Worm (Caenorhabditis elegans) whole organism, young adult: Measurements from ENCODE around the gene C32D5.14.

Experiments
- B0035.1 ChIP-seq: sonication (generic microtip); optimal IDR thresholded peaks from 2 replicates; lab custom pipeline; 2016; ENCODE audit warnings: missing genetic modification characterization, mild to moderate bottlenecking, missing compliant biosample characterization, missing genotype, missing genetic modification reagents
- B0336.3 ChIP-seq: fragments of 200-800 bp; sonication (Bioruptor generic); IDR thresholded peaks from 2 replicates; pipeline ENCODE4 v1.3.6; 2022; ENCODE audit warnings: missing genetic modification characterization, missing compliant biosample characterization
- F33H1.4 ChIP-seq: fragments of 200-800 bp; sonication (Bioruptor generic); IDR thresholded peaks from 2 replicates; pipeline ENCODE4 v1.3.6; 2022; ENCODE audit warnings: missing genetic modification reagents, missing genetic modification characterization, missing compliant biosample characterization
- F39B2.1 ChIP-seq: fragments of 200-800 bp; sonication (Bioruptor generic); IDR thresholded peaks from 2 replicates; pipeline ENCODE4 v1.3.6; 2022; ENCODE audit warnings: missing genetic modification reagents, missing genetic modification characterization, missing compliant biosample characterization
- F49E8.2 ChIP-seq: sonication (generic microtip); optimal IDR thresholded peaks from 3 replicates; lab custom pipeline; 2017; ENCODE audit warnings: missing genetic modification characterization, mild to moderate bottlenecking, missing compliant biosample characterization, antibody characterized with exemption, moderate library complexity; ENCODE audit not compliant: insufficient read depth
- F52B5.7 ChIP-seq: sonication (generic microtip); optimal IDR thresholded peaks from 2 replicates; lab custom pipeline; 2016; ENCODE audit warnings: mild to moderate bottlenecking, missing genetic modification characterization, missing compliant biosample characterization
- F57C9.4 ChIP-seq: sonication (generic microtip); optimal IDR thresholded peaks from 2 replicates; lab custom pipeline; 2017; ENCODE audit warnings: mild to moderate bottlenecking, missing genetic modification characterization, missing compliant biosample characterization
- Y95B8A.8 ChIP-seq: fragments of 200-800 bp; sonication (Bioruptor generic); IDR thresholded peaks from 2 replicates; pipeline ENCODE4 v1.3.6; 2022; ENCODE audit warnings: missing genetic modification reagents, missing genetic modification characterization, missing compliant biosample characterization
- ama-1 ChIP-seq, 3 experiments: fragments of 150-350 bp in 1 of 3; sonication (generic microtip) in 2 of 3; optimal IDR thresholded peaks; 2 replicates each; lab custom pipeline; 2014 to 2018; ENCODE audit warnings: missing biosample characterization in 2 of 3, missing genetic modification characterization in 2 of 3, missing genetic modification reagents in 2 of 3
- atf-7 ChIP-seq: sonication (generic microtip); optimal IDR thresholded peaks from 2 replicates; lab custom pipeline; 2017; ENCODE audit warnings: mild to moderate bottlenecking, missing genetic modification characterization, missing compliant biosample characterization
- attf-5 ChIP-seq: fragments of 200-800 bp; sonication (Bioruptor generic); optimal IDR thresholded peaks from 2 replicates; lab custom pipeline; 2018; ENCODE audit warnings: mild to moderate bottlenecking, missing genetic modification characterization, missing compliant biosample characterization
- bed-2 ChIP-seq: fragments of 200-800 bp; sonication (Bioruptor generic); IDR thresholded peaks from 2 replicates; pipeline ENCODE4 v1.3.6; 2022; ENCODE audit warnings: missing genetic modification reagents, missing genetic modification characterization, missing compliant biosample characterization
- cebp-1 ChIP-seq, 2 experiments: fragments of 200-800 bp in 1 of 2; sonication (Bioruptor generic) in 1 of 2; sonication (generic microtip) in 1 of 2; IDR thresholded peaks in 1 of 2; optimal IDR thresholded peaks in 1 of 2; 2 replicates each; pipeline versions ENCODE4 v1.3.6 to Lab custom; 2017 to 2022; ENCODE audit warnings: missing compliant biosample characterization in 2 of 2, missing genetic modification characterization in 2 of 2, mild to moderate bottlenecking in 1 of 2, missing genetic modification reagents in 1 of 2, moderate library complexity in 1 of 2
- ceh-40 ChIP-seq: fragments of 200-800 bp; sonication (Bioruptor generic); IDR thresholded peaks from 2 replicates; pipeline ENCODE4 v1.3.6; 2022; ENCODE audit warnings: missing genetic modification characterization, missing compliant biosample characterization
- dox-1 ChIP-seq: fragments of 200-800 bp; sonication (Bioruptor generic); IDR thresholded peaks from 2 replicates; pipeline ENCODE4 v1.3.6; 2022; ENCODE audit warnings: missing genetic modification reagents, missing genetic modification characterization, missing compliant biosample characterization
- dpl-1 ChIP-seq: fragments of 150-350 bp; optimal IDR thresholded peaks from 2 replicates; lab custom pipeline; 2014; ENCODE audit warnings: missing biosample characterization, missing genetic modification reagents, missing genetic modification characterization
- efl-1 ChIP-seq: fragments of 150-350 bp; optimal IDR thresholded peaks from 2 replicates; lab custom pipeline; 2014; ENCODE audit warnings: missing biosample characterization, missing genetic modification reagents, missing genetic modification characterization
- ets-4 ChIP-seq: fragments of 200-800 bp; sonication (Bioruptor generic); optimal IDR thresholded peaks from 2 replicates; lab custom pipeline; 2018; ENCODE audit warnings: mild to moderate bottlenecking, missing genetic modification characterization, missing compliant biosample characterization
- him-1 ChIP-seq: sonication (generic microtip); optimal IDR thresholded peaks from 2 replicates; lab custom pipeline; 2016; ENCODE audit warnings: missing genotype, missing genetic modification reagents, missing genetic modification characterization, missing compliant biosample characterization
- hlh-26 ChIP-seq: fragments of 200-800 bp; sonication (Bioruptor generic); conservative IDR thresholded peaks from 2 replicates; pipeline ENCODE4 v1.3.6; 2022; ENCODE audit warnings: missing genetic modification reagents, missing genetic modification characterization, missing compliant biosample characterization
- hmg-1.2 ChIP-seq: fragments of 200-800 bp; sonication (Bioruptor generic); IDR thresholded peaks from 2 replicates; pipeline ENCODE4 v1.3.6; 2022; ENCODE audit warnings: missing genetic modification reagents, missing genetic modification characterization, missing compliant biosample characterization
- hmg-20 ChIP-seq: fragments of 200-800 bp; sonication (Bioruptor generic); IDR thresholded peaks from 2 replicates; pipeline ENCODE4 v1.3.6; 2022; ENCODE audit warnings: missing genetic modification reagents, missing genetic modification characterization, missing compliant biosample characterization
- let-607 ChIP-seq, 2 experiments: fragments of 200-800 bp in 1 of 2; sonication (Bioruptor generic) in 1 of 2; sonication (generic microtip) in 1 of 2; optimal IDR thresholded peaks; 2 replicates each; lab custom pipeline; 2016 to 2018; ENCODE audit warnings: mild to moderate bottlenecking in 2 of 2, missing compliant biosample characterization in 2 of 2, missing genetic modification characterization in 2 of 2, moderate library complexity in 2 of 2, missing genotype in 1 of 2
- lin-40 ChIP-seq: sonication (generic microtip); optimal IDR thresholded peaks from 2 replicates; lab custom pipeline; 2016; ENCODE audit warnings: missing genetic modification characterization, mild to moderate bottlenecking, missing compliant biosample characterization, missing genotype, missing genetic modification reagents
- lin-54 ChIP-seq: fragments of 200-800 bp; sonication (Bioruptor generic); optimal IDR thresholded peaks from 2 replicates; lab custom pipeline; 2018; ENCODE audit warnings: mild to moderate bottlenecking, missing genetic modification characterization, missing compliant biosample characterization
- madf-6 ChIP-seq: fragments of 200-800 bp; sonication (Bioruptor generic); IDR thresholded peaks from 2 replicates; pipeline ENCODE4 v1.3.6; 2022; ENCODE audit warnings: missing genetic modification reagents, missing genetic modification characterization, missing compliant biosample characterization
- mel-28 ChIP-seq: sonication (generic microtip); optimal IDR thresholded peaks from 2 replicates; lab custom pipeline; 2016; ENCODE audit warnings: borderline replicate concordance, mild to moderate bottlenecking, missing genetic modification characterization, missing compliant biosample characterization
- nfya-2 ChIP-seq: fragments of 200-800 bp; sonication (Bioruptor generic); IDR thresholded peaks from 2 replicates; pipeline ENCODE4 v1.3.6; 2022; ENCODE audit warnings: missing genetic modification reagents, missing genetic modification characterization, missing compliant biosample characterization
- nhr-80 ChIP-seq: sonication (generic microtip); optimal IDR thresholded peaks from 2 replicates; lab custom pipeline; 2016; ENCODE audit warnings: missing genetic modification characterization, missing compliant biosample characterization
- pha-4 ChIP-seq: fragments of 150-350 bp; sonication (generic microtip); optimal IDR thresholded peaks from 2 replicates; lab custom pipeline; 2014; ENCODE audit warnings: missing biosample characterization, missing genetic modification reagents, missing genetic modification characterization
- sea-2 ChIP-seq: fragments of 200-800 bp; sonication (Bioruptor generic); IDR thresholded peaks from 2 replicates; pipeline ENCODE4 v1.3.6; 2022; ENCODE audit warnings: missing genetic modification characterization, missing compliant biosample characterization
- snpc-1.1 ChIP-seq: sonication (generic microtip); optimal IDR thresholded peaks from 2 replicates; lab custom pipeline; 2017; ENCODE audit warnings: missing genetic modification characterization, mild to moderate bottlenecking, missing compliant biosample characterization, antibody characterized with exemption, moderate library complexity, missing genotype, missing genetic modification reagents; ENCODE audit not compliant: insufficient read depth
- snpc-4 ChIP-seq, 5 experiments: fragments of 150-350 bp in 1 of 5; sonication (generic microtip) in 4 of 5; optimal IDR thresholded peaks; 2 replicates each; lab custom pipeline; 2014 to 2018; ENCODE audit warnings: missing genetic modification characterization in 5 of 5, missing biosample characterization in 3 of 5, antibody characterized with exemption in 2 of 5, mild to moderate bottlenecking in 2 of 5, missing compliant biosample characterization in 2 of 5, missing genotype in 2 of 5, moderate library complexity in 2 of 5, missing genetic modification reagents in 1 of 5
- tbp1 ChIP-seq: fragments of 200-800 bp; sonication (Bioruptor generic); optimal IDR thresholded peaks from 2 replicates; lab custom pipeline; 2018; ENCODE audit warnings: mild to moderate bottlenecking, missing genetic modification characterization, missing compliant biosample characterization
- tbx-9 ChIP-seq: sonication (generic microtip); optimal IDR thresholded peaks from 2 replicates; lab custom pipeline; 2016; ENCODE audit warnings: borderline replicate concordance, missing genetic modification characterization, inconsistent platforms, missing compliant biosample characterization
- tlf-1 ChIP-seq: fragments of 200-800 bp; sonication (Bioruptor generic); optimal IDR thresholded peaks from 2 replicates; lab custom pipeline; 2018; ENCODE audit warnings: mild to moderate bottlenecking, missing genetic modification characterization, missing compliant biosample characterization
- zim-3 ChIP-seq: sonication (generic microtip); optimal IDR thresholded peaks from 2 replicates; lab custom pipeline; 2017; ENCODE audit warnings: mild to moderate bottlenecking, missing genetic modification characterization, moderate library complexity, missing compliant biosample characterization
- ztf-28 ChIP-seq: fragments of 200-800 bp; sonication (Bioruptor generic); IDR thresholded peaks from 2 replicates; pipeline ENCODE4 v1.3.6; 2022; ENCODE audit warnings: missing genetic modification reagents, missing genetic modification characterization, missing compliant biosample characterization

The C32D5.14 gene

DNA sequence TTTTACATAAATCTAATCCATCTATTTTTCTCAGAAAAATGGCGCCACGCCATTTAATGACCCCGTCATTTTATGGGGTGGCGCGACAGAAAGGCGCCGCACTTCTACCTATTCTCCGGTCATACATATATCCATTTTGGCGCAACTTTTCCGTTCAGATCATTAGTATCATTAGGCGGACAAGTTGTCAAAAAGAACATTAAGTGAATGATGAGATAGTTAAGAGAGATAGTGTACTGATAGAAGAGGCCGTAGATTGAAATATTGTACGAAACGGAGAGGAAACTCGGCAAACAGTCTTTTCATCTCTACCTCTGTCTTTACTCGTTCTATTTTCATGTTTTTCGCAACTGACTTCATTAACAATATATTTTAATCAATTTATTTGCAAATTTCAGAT, 11.2 kb upstream of the C32D5.14 start, which contains the start of gene sma-6:
Gene sma-6 (plus strand): TSS at position 399 of the 400 bp plus-strand sequence.
- TF ChIP-seq let-607 (tag; optimal IDR thresholded peaks at IDR 0.05; lab: Kevin White, UChicago) (no peak), efl-1 (GFP tag; lab: Kevin White, UChicago) (peak; percentile 6), hmg-1.2 (GFP tag; lab: Robert Waterston, UW) (peak; percentile 21; the same call in 1 of the 2 replicates)

DNA sequence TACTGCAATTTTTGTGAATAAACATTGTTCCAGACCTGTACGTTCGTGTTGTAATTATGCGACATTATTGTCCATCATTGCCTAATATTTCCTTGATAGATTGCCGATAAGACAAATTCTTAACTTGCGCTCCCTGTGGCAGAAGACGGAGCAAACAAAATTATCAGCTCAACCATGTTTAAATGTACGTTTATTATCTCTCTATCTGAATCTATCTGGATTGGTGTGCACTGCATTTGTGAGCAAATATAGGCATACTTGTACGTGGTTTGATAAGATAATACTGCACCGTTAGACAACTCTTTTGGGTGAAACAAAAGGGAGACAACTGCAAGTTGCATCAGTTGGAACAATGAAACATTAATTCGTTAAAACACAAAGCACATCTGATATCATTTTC, 8.0 kb upstream of the C32D5.14 start:
- TF ChIP-seq cebp-1 (GFP tag; IDR thresholded peaks at IDR 0.05; lab: Robert Waterston, UW) (no peak), cebp-1 (tag; optimal IDR thresholded peaks at IDR 0.05; lab: Kevin White, UChicago) (no peak), dpl-1 (GFP tag; lab: Kevin White, UChicago) (no peak), hmg-20 (GFP tag; lab: Robert Waterston, UW) (no peak), ama-1 (optimal IDR thresholded peaks at IDR 0.05; lab: Kevin White, UChicago) (no peak), ama-1 (GFP tag; optimal IDR thresholded peaks at IDR 0.05; lab: Kevin White, UChicago) (no peak), ceh-40 (GFP tag; lab: Robert Waterston, UW) (no peak), hlh-26 (GFP tag; lab: Robert Waterston, UW) (no peak), attf-5 (GFP tag; lab: Kevin White, UChicago) (no peak), him-1 (tag; lab: Kevin White, UChicago) (no peak), bed-2 (no peak), F57C9.4 (no peak), madf-6 (GFP tag; lab: Robert Waterston, UW) (no peak), atf-7 (tag; lab: Kevin White, UChicago) (peak; percentile 26), tlf-1 (no peak), B0336.3 (GFP tag; lab: Robert Waterston, UW) (no peak), B0035.1 (tag; lab: Kevin White, UChicago) (no peak), lin-40 (tag; lab: Kevin White, UChicago) (peak; percentile 5), Y95B8A.8 (GFP tag; lab: Robert Waterston, UW) (no peak), sea-2 (no peak), dox-1 (peak; percentile 62), lin-54 (GFP tag; lab: Kevin White, UChicago) (peak; percentile 28), ets-4 (peak; percentile 90), nfya-2 (no peak), nhr-80 (tag; lab: Kevin White, UChicago) (peak; percentile 98), F33H1.4 (GFP tag; lab: Robert Waterston, UW) (no peak), snpc-1.1 (tag; lab: Kevin White, UChicago) (no peak), mel-28 (tag; lab: Kevin White, UChicago) (no peak), tbp1 (GFP tag; lab: Kevin White, UChicago) (peak; percentile 30), F49E8.2 (tag; lab: Kevin White, UChicago) (no peak), pha-4 (tag; lab: Kevin White, UChicago) (no peak), tbx-9 (tag; lab: Kevin White, UChicago) (no peak), F39B2.1 (GFP tag; lab: Robert Waterston, UW) (no peak), snpc-4 (GFP tag; optimal IDR thresholded peaks at IDR 0.05; lab: Kevin White, UChicago) (no peak), snpc-4 (tag; optimal IDR thresholded peaks at IDR 0.05; lab: Kevin White, UChicago) (no peak), F52B5.7 (tag; lab: Kevin White, UChicago) (no peak), zim-3 (tag; lab: Kevin White, UChicago) (no peak), ztf-28 (no peak)
